Worm (Caenorhabditis elegans): ENCODE results near the gene srz-79.
A peak's percentile ranks its signal among the peaks of the same experiment; 100 is the strongest.

Gene srz-79

ce11 chrIV:3526831-3527404, 33.5 kb downstream of the srz-79 start, which contains the start of gene M57.2:
Gene M57.2, plus strand, starts transcription at chrIV:3527354.
- TF ChIP-seq die-1 (tag; optimal IDR thresholded peaks at IDR 0.05), result no peak
- TF ChIP-seq egrh-3 (GFP tag; IDR thresholded peaks at IDR 0.05), result peak; percentile 66
- no peak for TF ChIP-seq ama-1 (optimal IDR thresholded peaks at IDR 0.05)
- TF ChIP-seq ama-1 (GFP tag; optimal IDR thresholded peaks at IDR 0.05), result no peak
- TF ChIP-seq somi-1 (GFP tag; optimal IDR thresholded peaks at IDR 0.05), result no peak
- no peak for TF ChIP-seq F39B2.1 (GFP tag; IDR thresholded peaks at IDR 0.05)
- peak; percentile 13 for TF ChIP-seq xnd-1 (tag; optimal IDR thresholded peaks at IDR 0.05)
- peak; percentile 51; the same call in 1 of the 2 replicates for TF ChIP-seq madf-8 (GFP tag; conservative IDR thresholded peaks at IDR 0.05)
- TF ChIP-seq ztf-18 (tag; optimal IDR thresholded peaks at IDR 0.05), result no peak
- no peak for TF ChIP-seq Y56A3A.18 (GFP tag; IDR thresholded peaks at IDR 0.05)
- TF ChIP-seq madf-6 (GFP tag; IDR thresholded peaks at IDR 0.05), result peak; percentile 75
- no peak for TF ChIP-seq ceh-100 (GFP tag; IDR thresholded peaks at IDR 0.05)
- TF ChIP-seq ccch-3 (GFP tag; optimal IDR thresholded peaks at IDR 0.05), result no peak
- TF ChIP-seq F23B12.7 (tag; optimal IDR thresholded peaks at IDR 0.05; ENCODE audit: insufficient read depth), result no peak
- no peak for TF ChIP-seq ekl-4 (GFP tag; IDR thresholded peaks at IDR 0.05)
- no peak for TF ChIP-seq ztf-22 (GFP tag; optimal IDR thresholded peaks at IDR 0.05)
- TF ChIP-seq hlh-12 (tag; optimal IDR thresholded peaks at IDR 0.05), result no peak
- no peak for TF ChIP-seq rcor-1 (GFP tag; IDR thresholded peaks at IDR 0.05)
- no peak for TF ChIP-seq lin-26 (GFP tag; IDR thresholded peaks at IDR 0.05)
- no peak for TF ChIP-seq ztf-3 (GFP tag; optimal IDR thresholded peaks at IDR 0.05)
- no peak for TF ChIP-seq Y95B8A.8 (GFP tag; IDR thresholded peaks at IDR 0.05)
- TF ChIP-seq efl-1 (GFP tag; optimal IDR thresholded peaks at IDR 0.05), result peak; percentile 27

DNA sequence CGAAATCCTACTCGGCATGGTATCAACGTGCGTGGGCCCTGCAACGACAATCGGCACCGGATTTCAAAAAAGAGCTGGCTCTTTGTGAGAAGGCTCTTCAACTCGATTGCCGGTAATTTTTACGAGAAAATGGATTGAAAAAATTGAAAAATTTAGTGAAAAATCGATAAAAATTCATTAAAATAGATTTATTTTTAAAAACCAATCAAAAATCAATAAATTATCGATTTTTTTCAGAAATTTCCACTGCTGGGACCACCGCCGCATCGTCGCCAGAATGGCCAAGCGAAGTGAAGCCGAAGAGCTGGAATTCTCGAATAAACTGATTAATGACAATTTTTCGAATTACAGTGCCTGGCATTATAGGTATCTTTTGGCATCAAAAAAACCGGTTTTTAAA, 34.5 kb downstream of the srz-79 start:
- TF ChIP-seq hsf-1 (GFP tag; IDR thresholded peaks at IDR 0.05), result no peak
- no peak for TF ChIP-seq F10E7.11 (tag; optimal IDR thresholded peaks at IDR 0.05)
- no peak for TF ChIP-seq sea-2 (GFP tag; IDR thresholded peaks at IDR 0.05)
- no peak for TF ChIP-seq dox-1 (GFP tag; IDR thresholded peaks at IDR 0.05)
- no peak for TF ChIP-seq B0336.3 (GFP tag; IDR thresholded peaks at IDR 0.05)
- TF ChIP-seq aptf-2 (GFP tag; conservative IDR thresholded peaks at IDR 0.05), result no peak
- TF ChIP-seq K12H6.12 (tag; optimal IDR thresholded peaks at IDR 0.05), result no peak
- no peak for TF ChIP-seq egl-44 (GFP tag; IDR thresholded peaks at IDR 0.05)
- no peak for TF ChIP-seq lin-54 (GFP tag; optimal IDR thresholded peaks at IDR 0.05)
- TF ChIP-seq ceh-40 (GFP tag; IDR thresholded peaks at IDR 0.05), result no peak
- TF ChIP-seq D2030.7 (GFP tag; IDR thresholded peaks at IDR 0.05), result no peak
- no peak for TF ChIP-seq lir-1 (GFP tag; conservative IDR thresholded peaks at IDR 0.05)
- no peak for TF ChIP-seq bed-2 (GFP tag; IDR thresholded peaks at IDR 0.05)
- no peak for TF ChIP-seq him-1 (tag; optimal IDR thresholded peaks at IDR 0.05)
- TF ChIP-seq lag-1 (GFP tag; IDR thresholded peaks at IDR 0.05), result no peak
- no peak for TF ChIP-seq F23B12.7 (tag; optimal IDR thresholded peaks at IDR 0.05; ENCODE audit: insufficient read depth)

- TF ChIP-seq B0261.1 (tag; optimal IDR thresholded peaks at IDR 0.05) (no peak), ztf-6 (GFP tag; IDR thresholded peaks at IDR 0.05) (no peak), attf-6 (GFP tag; IDR thresholded peaks at IDR 0.05) (no peak), tbp1 (GFP tag; optimal IDR thresholded peaks at IDR 0.05) (no peak), mcd-1 (GFP tag; IDR thresholded peaks at IDR 0.05) (no peak)
Measured at ce11 chrIV:3531535-3531934, 38.1 kb downstream of the srz-79 start.

Data from whole organism, young adult.